Worm (Caenorhabditis elegans): ENCODE data around the gene ubc-7.

DNA sequence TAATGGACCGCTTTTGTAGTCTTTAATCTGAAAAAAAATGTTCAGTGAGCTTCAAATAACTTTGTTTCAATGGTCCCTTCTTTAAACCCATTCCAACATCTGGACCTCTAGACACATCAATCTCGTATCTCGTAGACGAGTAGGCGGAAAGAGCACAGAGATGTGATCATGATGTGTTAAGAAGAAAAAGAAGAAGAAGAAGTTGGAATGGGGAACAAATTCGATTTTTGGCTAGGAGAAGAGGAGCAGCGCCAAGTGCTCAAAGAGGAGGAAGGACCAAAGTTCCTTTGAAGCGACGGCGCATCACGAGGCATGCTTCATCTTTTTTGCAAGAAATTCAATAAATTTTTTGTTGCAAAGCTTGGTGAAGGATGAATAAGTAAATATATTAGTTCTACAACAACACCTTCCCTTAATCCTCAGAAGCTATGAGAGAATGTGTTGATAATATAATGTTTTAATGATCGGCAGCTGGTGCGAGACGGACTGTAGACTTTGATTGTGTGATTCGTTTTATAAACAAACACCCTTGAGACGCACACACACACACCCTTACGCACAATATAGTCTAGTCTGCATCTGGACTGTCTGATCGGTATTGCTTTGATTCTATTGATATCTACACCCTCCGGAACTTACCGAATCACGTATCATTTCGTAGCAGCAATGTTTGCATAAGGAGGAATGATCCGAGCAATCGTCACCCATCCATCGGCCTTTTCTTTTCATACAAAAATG is 33.7 kb upstream of the ubc-7 start:
- TF ChIP-seq unc-39 (tag; optimal IDR thresholded peaks at IDR 0.05) (no peak), lin-29 (GFP tag; IDR thresholded peaks at IDR 0.05) (no peak), lin-15B (tag; optimal IDR thresholded peaks at IDR 0.05) (no peak), ama-1 (optimal IDR thresholded peaks at IDR 0.05) (no peak), fkh-10 (GFP tag; optimal IDR thresholded peaks at IDR 0.05) (peak; percentile 73), ces-1 (GFP tag; optimal IDR thresholded peaks at IDR 0.05) (peak; percentile 66), unc-62 (GFP tag; optimal IDR thresholded peaks at IDR 0.05 in 1 of 2) (no peak), unc-62 (tag; optimal IDR thresholded peaks at IDR 0.05) (no peak), sdz-12 (GFP tag; optimal IDR thresholded peaks at IDR 0.05) (no peak)
